Worm (Caenorhabditis elegans): ENCODE data around the gene madf-3.

- TF ChIP-seq ztf-1 (GFP tag; conservative IDR thresholded peaks at IDR 0.05) = no peak
- no peak for TF ChIP-seq unc-62 (GFP tag; optimal IDR thresholded peaks at IDR 0.05)
- no peak for TF ChIP-seq ztf-11 (tag; optimal IDR thresholded peaks at IDR 0.05)
- no peak for TF ChIP-seq unc-39 (tag; optimal IDR thresholded peaks at IDR 0.05)
- no peak for TF ChIP-seq peb-1 (tag; optimal IDR thresholded peaks at IDR 0.05)
- no peak for TF ChIP-seq elt-3 (tag; optimal IDR thresholded peaks at IDR 0.05)
- no peak for TF ChIP-seq skn-1 (tag; optimal IDR thresholded peaks at IDR 0.05)
- no peak for TF ChIP-seq ceh-16 (tag; optimal IDR thresholded peaks at IDR 0.05)
These were observed 38.4 kb downstream of the madf-3 start for ce11 chrII:4372867-4373397.
